Fruit fly (Drosophila melanogaster) whole organism, embryonic: ENCODE measurements around the gene Clamp.
A peak's percentile ranks its signal among the peaks of the same experiment; 100 is the strongest.

Experiments used
- Atf6 ChIP-seq: fragments of 200-800 bp; sonication (Bioruptor generic); IDR thresholded peaks from 2 replicates; pipeline ENCODE4 v1.3.6; 2022; ENCODE audit warnings: missing biosample characterization, missing genetic modification characterization
- Blimp-1 ChIP-seq: fragments of 200-800 bp; sonication (Bioruptor generic); optimal IDR thresholded peaks from 3 replicates; lab custom pipeline; 2018; ENCODE audit warnings: missing biosample characterization, missing genetic modification characterization, mild to moderate bottlenecking, moderate library complexity, missing genetic modification reagents
- CG13296 ChIP-seq: fragments of 200-800 bp; sonication (Bioruptor generic); optimal IDR thresholded peaks from 3 replicates; lab custom pipeline; 2018; ENCODE audit warnings: missing biosample characterization, mild to moderate bottlenecking, missing genetic modification characterization
- CG13624 ChIP-seq: fragments of 200-800 bp; sonication (Bioruptor generic); optimal IDR thresholded peaks from 2 replicates; lab custom pipeline; 2016; ENCODE audit warnings: missing biosample characterization, missing genetic modification characterization
- CG14860 ChIP-seq: fragments of 200-800 bp; sonication (Bioruptor generic); IDR thresholded peaks from 3 replicates; pipeline ENCODE4 v1.3.6; 2022; ENCODE audit warnings: missing biosample characterization, missing genetic modification characterization; ENCODE audit not compliant: partially characterized antibody
- CG15514 ChIP-seq: fragments of 200-800 bp; sonication (Bioruptor generic); optimal IDR thresholded peaks from 3 replicates; lab custom pipeline; 2017; ENCODE audit warnings: missing biosample characterization, missing genetic modification characterization, mild to moderate bottlenecking, moderate library complexity, missing genetic modification reagents
- CG16813 ChIP-seq: fragments of 200-800 bp; sonication (Bioruptor generic); IDR thresholded peaks from 3 replicates; pipeline ENCODE4 v1.3.6; 2022; ENCODE audit warnings: missing biosample characterization, missing genetic modification characterization; ENCODE audit not compliant: partially characterized antibody
- CG31365 ChIP-seq: fragments of 200-800 bp; sonication (Bioruptor generic); optimal IDR thresholded peaks from 2 replicates; lab custom pipeline; 2018; ENCODE audit warnings: missing biosample characterization, mild to moderate bottlenecking, missing genetic modification characterization
- CG3163 ChIP-seq: fragments of 200-800 bp; sonication (Bioruptor generic); optimal IDR thresholded peaks from 3 replicates; lab custom pipeline; 2016; ENCODE audit warnings: missing biosample characterization, missing genetic modification characterization
- CG6791 ChIP-seq: fragments of 200-800 bp; sonication (Bioruptor generic); IDR thresholded peaks from 3 replicates; pipeline ENCODE4 v1.3.6; 2022; ENCODE audit warnings: missing biosample characterization, missing genetic modification characterization; ENCODE audit not compliant: partially characterized antibody
- CG7963 ChIP-seq: fragments of 200-800 bp; sonication (Bioruptor generic); IDR thresholded peaks from 3 replicates; pipeline ENCODE4 v1.3.6; 2022; ENCODE audit warnings: missing biosample characterization, missing genetic modification characterization; ENCODE audit not compliant: partially characterized antibody
- CG8388 ChIP-seq: fragments of 200-800 bp; sonication (Bioruptor generic); optimal IDR thresholded peaks from 2 replicates; lab custom pipeline; 2019; ENCODE audit warnings: missing biosample characterization, mild to moderate bottlenecking, missing genetic modification characterization, moderate library complexity
- CG9727 ChIP-seq: fragments of 200-800 bp; sonication (Bioruptor generic); optimal IDR thresholded peaks from 3 replicates; lab custom pipeline; 2017; ENCODE audit warnings: missing biosample characterization, mild to moderate bottlenecking, missing genetic modification characterization
- D19B ChIP-seq: fragments of 200-800 bp; sonication (Bioruptor generic); optimal IDR thresholded peaks from 2 replicates; lab custom pipeline; 2017; ENCODE audit warnings: missing biosample characterization, mild to moderate bottlenecking, missing genetic modification characterization
- Dp ChIP-seq: fragments of 200-800 bp; sonication (Bioruptor generic); optimal IDR thresholded peaks from 2 replicates; lab custom pipeline; 2018; ENCODE audit warnings: missing biosample characterization, mild to moderate bottlenecking, missing genetic modification characterization, moderate library complexity
- E2f1 ChIP-seq: fragments of 200-800 bp; sonication (Bioruptor generic); IDR thresholded peaks from 2 replicates; pipeline ENCODE4 v1.3.6; 2022; ENCODE audit warnings: missing biosample characterization, missing genetic modification characterization
- Ets65A ChIP-seq: fragments of 200-800 bp; sonication (Bioruptor generic); peaks from one replicate; lab custom pipeline; 2016; ENCODE audit warnings: missing biosample characterization, missing genetic modification characterization
- HLH4C ChIP-seq: fragments of 200-800 bp; sonication (Bioruptor generic); IDR thresholded peaks from 3 replicates; pipeline ENCODE4 v1.3.6; 2022; ENCODE audit warnings: missing biosample characterization, missing genetic modification characterization; ENCODE audit not compliant: partially characterized antibody
- HLH54F ChIP-seq: fragments of 200-800 bp; sonication (Bioruptor generic); optimal IDR thresholded peaks from 3 replicates; lab custom pipeline; 2016; ENCODE audit warnings: missing biosample characterization, missing genetic modification characterization
- Hsf ChIP-seq: fragments of 200-800 bp; sonication (Bioruptor generic); optimal IDR thresholded peaks from 3 replicates; lab custom pipeline; 2016; ENCODE audit warnings: missing biosample characterization, missing genetic modification characterization
- Jarid2 ChIP-seq: fragments of 200-800 bp; sonication (Bioruptor generic); optimal IDR thresholded peaks from 3 replicates; lab custom pipeline; 2017; ENCODE audit warnings: mild to moderate bottlenecking, missing biosample characterization, missing genetic modification reagents, missing genetic modification characterization
- Lim3 ChIP-seq: fragments of 200-800 bp; sonication (Bioruptor generic); IDR thresholded peaks from 2 replicates; pipeline ENCODE4 v1.3.6; 2022; ENCODE audit warnings: missing biosample characterization, missing genetic modification characterization
- Med ChIP-seq: fragments of 200-800 bp; sonication (Bioruptor generic); peaks from one replicate; lab custom pipeline; 2016; ENCODE audit warnings: missing biosample characterization, missing genetic modification characterization, mild to moderate bottlenecking, inconsistent platforms, moderate library complexity
- Nf-YB ChIP-seq: fragments of 200-800 bp; sonication (Bioruptor generic); optimal IDR thresholded peaks from 3 replicates; lab custom pipeline; 2019; ENCODE audit warnings: missing biosample characterization, mild to moderate bottlenecking, missing genetic modification characterization, moderate library complexity
- Trl ChIP-seq, 3 experiments: fragments of >200 bp in 2 of 3; fragments of 200-800 bp in 1 of 3; sonication (Bioruptor generic) in 1 of 3; optimal IDR thresholded peaks; 2 replicates in 1 of 3; 3 replicates in 2 of 3; lab custom pipeline; 2016 to 2017; ENCODE audit warnings: missing biosample characterization in 1 of 3, missing genetic modification characterization in 1 of 3
- Xrp1 ChIP-seq: fragments of 200-800 bp; sonication (Bioruptor generic); IDR thresholded peaks from 2 replicates; pipeline ENCODE4 v1.3.6; 2022; ENCODE audit warnings: missing biosample characterization, missing genetic modification characterization
- ato ChIP-seq: fragments of 200-800 bp; sonication (Bioruptor generic); IDR thresholded peaks from 2 replicates; pipeline ENCODE4 v1.3.6; 2022; ENCODE audit warnings: missing biosample characterization, missing genetic modification characterization; ENCODE audit not compliant: partially characterized antibody
- bbx ChIP-seq: fragments of 200-800 bp; sonication (Bioruptor generic); IDR thresholded peaks from 2 replicates; pipeline ENCODE4 v1.3.6; 2022; ENCODE audit warnings: missing biosample characterization, missing genetic modification characterization; ENCODE audit not compliant: partially characterized antibody
- chinmo ChIP-seq: fragments of 200-800 bp; sonication (Bioruptor generic); IDR thresholded peaks from 4 replicates; pipeline ENCODE4 v1.3.6; 2022; ENCODE audit warnings: missing biosample characterization, missing genetic modification characterization; ENCODE audit not compliant: partially characterized antibody
- croc ChIP-seq: fragments of 200-800 bp; sonication (Bioruptor generic); conservative IDR thresholded peaks from 3 replicates; pipeline ENCODE4 v1.3.6; 2022; ENCODE audit warnings: missing biosample characterization, missing genetic modification characterization
- hb ChIP-seq: fragments of 200-800 bp; sonication (Bioruptor generic); IDR thresholded peaks from 3 replicates; pipeline ENCODE4 v1.3.6; 2022; ENCODE audit warnings: missing biosample characterization, missing genetic modification characterization; ENCODE audit not compliant: partially characterized antibody
- inv ChIP-seq: fragments of 200-800 bp; sonication (Bioruptor generic); IDR thresholded peaks from 2 replicates; pipeline ENCODE4 v1.3.6; 2022; ENCODE audit warnings: missing biosample characterization, missing genetic modification characterization; ENCODE audit not compliant: partially characterized antibody
- jing ChIP-seq: fragments of 200-800 bp; sonication (Bioruptor generic); optimal IDR thresholded peaks from 2 replicates; lab custom pipeline; 2018; ENCODE audit warnings: missing biosample characterization, mild to moderate bottlenecking, missing genetic modification characterization
- kah ChIP-seq: fragments of 200-800 bp; sonication (Bioruptor generic); optimal IDR thresholded peaks from 2 replicates; lab custom pipeline; 2018; ENCODE audit warnings: missing biosample characterization, mild to moderate bottlenecking, missing genetic modification characterization
- lmd ChIP-seq: fragments of 200-800 bp; sonication (Bioruptor generic); IDR thresholded peaks from 2 replicates; pipeline ENCODE4 v1.3.6; 2022; ENCODE audit warnings: missing biosample characterization, missing genetic modification characterization
- nerfin-2 ChIP-seq: fragments of 200-800 bp; sonication (Bioruptor generic); IDR thresholded peaks from 2 replicates; pipeline ENCODE4 v1.3.6; 2022; ENCODE audit warnings: missing biosample characterization, missing genetic modification characterization; ENCODE audit not compliant: partially characterized antibody
- p53 ChIP-seq: fragments of 200-800 bp; sonication (Bioruptor generic); optimal IDR thresholded peaks from 2 replicates; lab custom pipeline; 2016; ENCODE audit warnings: missing biosample characterization, missing genetic modification characterization
- psq ChIP-seq: fragments of 200-800 bp; sonication (Bioruptor generic); optimal IDR thresholded peaks from 2 replicates; lab custom pipeline; 2017; ENCODE audit warnings: missing biosample characterization, missing genetic modification characterization
- sc ChIP-seq, 3 experiments: fragments of >200 bp in 2 of 3; fragments of 200-800 bp in 1 of 3; sonication (Bioruptor generic) in 1 of 3; optimal IDR thresholded peaks; 2 replicates in 2 of 3; 3 replicates in 1 of 3; lab custom pipeline; 2017; ENCODE audit warnings: mild to moderate bottlenecking in 1 of 3, missing biosample characterization in 1 of 3, missing genetic modification characterization in 1 of 3, missing genetic modification reagents in 1 of 3
- tio ChIP-seq: fragments of 200-800 bp; sonication (Bioruptor generic); optimal IDR thresholded peaks from 2 replicates; lab custom pipeline; 2017; ENCODE audit warnings: missing biosample characterization, missing genetic modification characterization, inconsistent platforms
- tna ChIP-seq: fragments of 200-800 bp; sonication (Bioruptor generic); IDR thresholded peaks from 2 replicates; pipeline ENCODE4 v1.3.6; 2022; ENCODE audit warnings: missing biosample characterization, missing genetic modification characterization; ENCODE audit not compliant: partially characterized antibody
- usp ChIP-seq: fragments of >200 bp; optimal IDR thresholded peaks from 2 replicates; lab custom pipeline; 2017; ENCODE audit warnings: missing biosample characterization, missing genetic modification characterization
- vnd ChIP-seq: fragments of 200-800 bp; sonication (Bioruptor generic); IDR thresholded peaks from 3 replicates; pipeline ENCODE4 v1.3.6; 2022; ENCODE audit warnings: missing biosample characterization, missing genetic modification characterization; ENCODE audit not compliant: partially characterized antibody
- zen2 ChIP-seq: fragments of 200-800 bp; sonication (Bioruptor generic); IDR thresholded peaks from 3 replicates; pipeline ENCODE4 v1.3.6; 2022; ENCODE audit warnings: missing biosample characterization, missing genetic modification characterization; ENCODE audit not compliant: partially characterized antibody
- zf30C ChIP-seq: fragments of 200-800 bp; sonication (Bioruptor generic); optimal IDR thresholded peaks from 3 replicates; lab custom pipeline; 2018; ENCODE audit warnings: missing biosample characterization, mild to moderate bottlenecking, missing genetic modification characterization

Clamp gene

dm6 chr2L:22146247-22146646 lies 22.7 kb downstream of the Clamp start (continued):
- TF ChIP-seq zen2 (GFP tag; lab: Robert Waterston, UW) = peak; percentile 21; the same call in 1 of the 3 replicates
- TF ChIP-seq lmd (GFP tag; lab: Robert Waterston, UW) = no peak
- no peak for TF ChIP-seq E2f1 (GFP tag; lab: Robert Waterston, UW)
- no peak for TF ChIP-seq CG13624 (GFP tag; lab: Kevin White, UChicago)
- no peak for TF ChIP-seq Dp
- peak; percentile 24 for TF ChIP-seq CG31365
- no peak for TF ChIP-seq Jarid2 (GFP tag; lab: Kevin White, UChicago)
- TF ChIP-seq usp (GFP tag; lab: Kevin White, UChicago) = no peak
- no peak for TF ChIP-seq Nf-YB
- TF ChIP-seq kah (GFP tag; lab: Kevin White, UChicago) = no peak
- TF ChIP-seq CG15514 = no peak

dm6 chr2L:22145269-22145917 lies 23.6 kb downstream of the Clamp start:
- peak; percentile 57 for TF ChIP-seq CG8388 (GFP tag; lab: Kevin White, UChicago)
- peak; percentile 27 for TF ChIP-seq Ets65A (GFP tag; lab: Kevin White, UChicago)
- peak; percentile 88 for TF ChIP-seq HLH4C (GFP tag; lab: Robert Waterston, UW)
- TF ChIP-seq CG6791 (GFP tag; lab: Robert Waterston, UW) = 0 out of 3 replicates have a peak, but pooled peaks have one; percentile 47
- TF ChIP-seq sc (optimal IDR thresholded peaks at IDR 0.05; lab: Kevin White, UChicago) = no peak
- no peak for TF ChIP-seq sc (GFP tag; optimal IDR thresholded peaks at IDR 0.05; lab: Kevin White, UChicago)
- no peak for TF ChIP-seq psq (GFP tag; lab: Kevin White, UChicago)
- peak; percentile 71 for TF ChIP-seq vnd (GFP tag; lab: Robert Waterston, UW)
- no peak for TF ChIP-seq zf30C (GFP tag; lab: Kevin White, UChicago)
- peak; percentile 56; the same call in 1 of the 2 replicates for TF ChIP-seq nerfin-2 (GFP tag; lab: Robert Waterston, UW)
- TF ChIP-seq CG14860 (GFP tag; lab: Robert Waterston, UW) = peak; percentile 73
- TF ChIP-seq Hsf (GFP tag; lab: Kevin White, UChicago) = no peak
- TF ChIP-seq Lim3 (GFP tag; lab: Robert Waterston, UW) = no peak
- TF ChIP-seq croc (GFP tag; lab: Robert Waterston, UW) = no peak
- TF ChIP-seq Atf6 (GFP tag; lab: Robert Waterston, UW) = 0 out of 2 replicates have a peak, but pooled peaks have one; percentile 11
- peak; percentile 59 for TF ChIP-seq ato (GFP tag; lab: Robert Waterston, UW)
- TF ChIP-seq HLH54F (GFP tag; lab: Kevin White, UChicago) = no peak
- no peak for TF ChIP-seq tio
- peak; percentile 38; the same call in 1 of the 2 replicates for TF ChIP-seq bbx (GFP tag; lab: Robert Waterston, UW)
- TF ChIP-seq CG13296 (GFP tag; lab: Kevin White, UChicago) = peak; percentile 34
- TF ChIP-seq p53 (GFP tag; lab: Kevin White, UChicago) = no peak
- TF ChIP-seq jing (GFP tag; lab: Kevin White, UChicago) = no peak
- peak; percentile 65 for TF ChIP-seq D19B
- TF ChIP-seq chinmo (GFP tag; lab: Robert Waterston, UW) = 0 out of 4 replicates have a peak, but pooled peaks have one; percentile 52
- no peak for TF ChIP-seq CG9727
- TF ChIP-seq CG3163 (GFP tag; lab: Kevin White, UChicago) = peak; percentile 80
- TF ChIP-seq Xrp1 (GFP tag; lab: Robert Waterston, UW) = 0 out of 2 replicates have a peak, but pooled peaks have one; percentile 20
- TF ChIP-seq Blimp-1 (GFP tag; lab: Kevin White, UChicago) = no peak
- 0 out of 3 replicates have a peak, but pooled peaks have one; percentile 29 for TF ChIP-seq CG16813 (GFP tag; lab: Robert Waterston, UW)
- TF ChIP-seq Med (GFP tag; lab: Kevin White, UChicago) = peak; percentile 45
- TF ChIP-seq hb (GFP tag; lab: Robert Waterston, UW) = peak; percentile 69; the same call in 1 of the 3 replicates
- TF ChIP-seq inv (GFP tag; lab: Robert Waterston, UW) = peak; percentile 26; the same call in 1 of the 2 replicates
- TF ChIP-seq tna (GFP tag; lab: Robert Waterston, UW) = peak; percentile 88
- peak; percentile 21 to 29 for TF ChIP-seq Trl (optimal IDR thresholded peaks at IDR 0.05; lab: Kevin White, UChicago)
- no peak for TF ChIP-seq Trl (GFP tag; optimal IDR thresholded peaks at IDR 0.05; lab: Kevin White, UChicago)
- TF ChIP-seq CG7963 (GFP tag; lab: Robert Waterston, UW) = peak; percentile 44; the same call in 1 of the 3 replicates
